Fruit fly (Drosophila melanogaster) whole organism, prepupa: ENCODE measurements around the gene CG4666.
A peak's percentile ranks its signal among the peaks of the same experiment; 100 is the strongest.

Experiments
- Blimp-1 ChIP-seq: fragments of 200-800 bp; sonication (Bioruptor generic); optimal IDR thresholded peaks from 3 replicates; lab custom pipeline; 2017; ENCODE audit warnings: missing biosample characterization, missing genetic modification characterization, mild to moderate bottlenecking, moderate library complexity, missing genetic modification reagents
- CG10631 ChIP-seq: fragments of 200-800 bp; sonication (Bioruptor generic); optimal IDR thresholded peaks from 2 replicates; lab custom pipeline; 2016; ENCODE audit warnings: missing biosample characterization, missing genetic modification characterization
- CG10669 ChIP-seq: fragments of 200-800 bp; sonication (Bioruptor generic); optimal IDR thresholded peaks from 3 replicates; lab custom pipeline; 2018; ENCODE audit warnings: missing biosample characterization, mild to moderate bottlenecking, missing genetic modification characterization, moderate library complexity
- CG11294 ChIP-seq: fragments of 200-800 bp; sonication (Bioruptor generic); IDR thresholded peaks from 2 replicates; pipeline ENCODE4 v1.3.6; 2022; ENCODE audit warnings: missing biosample characterization, missing genetic modification characterization
- CG11902 ChIP-seq: fragments of 200-800 bp; sonication (Bioruptor generic); optimal IDR thresholded peaks from 3 replicates; lab custom pipeline; 2016; ENCODE audit warnings: missing biosample characterization, missing genetic modification characterization
- CG15336 ChIP-seq: fragments of 200-800 bp; sonication (Bioruptor generic); IDR thresholded peaks from 2 replicates; pipeline ENCODE4 v1.3.6; 2022; ENCODE audit warnings: missing biosample characterization, missing genetic modification characterization
- CG3032 ChIP-seq: fragments of 200-800 bp; optimal IDR thresholded peaks from 2 replicates; lab custom pipeline; 2019; ENCODE audit warnings: missing biosample characterization, mild to moderate bottlenecking, missing genetic modification characterization, moderate library complexity
- CG31627 ChIP-seq: fragments of 200-800 bp; sonication (Bioruptor generic); optimal IDR thresholded peaks from 3 replicates; lab custom pipeline; 2016; ENCODE audit warnings: missing biosample characterization, missing genetic modification characterization
- CG32006 ChIP-seq: fragments of 200-800 bp; sonication (Bioruptor generic); optimal IDR thresholded peaks from 3 replicates; lab custom pipeline; 2017; ENCODE audit warnings: missing biosample characterization, mild to moderate bottlenecking, missing genetic modification characterization
- CG3919 ChIP-seq: fragments of 200-800 bp; sonication (Bioruptor generic); optimal IDR thresholded peaks from 3 replicates; lab custom pipeline; 2016; ENCODE audit warnings: missing biosample characterization, missing genetic modification characterization
- CG4318 ChIP-seq: fragments of 200-800 bp; sonication (Bioruptor generic); optimal IDR thresholded peaks from 3 replicates; lab custom pipeline; 2017; ENCODE audit warnings: missing biosample characterization, mild to moderate bottlenecking, missing genetic modification characterization
- CG6163 ChIP-seq: fragments of 200-800 bp; sonication (Bioruptor generic); IDR thresholded peaks from 3 replicates; pipeline ENCODE4 v1.3.6; 2022; ENCODE audit warnings: missing biosample characterization, missing genetic modification characterization
- CG6276 ChIP-seq: fragments of 200-800 bp; sonication (Bioruptor generic); optimal IDR thresholded peaks from 2 replicates; lab custom pipeline; 2017; ENCODE audit warnings: missing biosample characterization, mild to moderate bottlenecking, missing genetic modification characterization
- CG6808 ChIP-seq: fragments of 200-800 bp; sonication (Bioruptor generic); optimal IDR thresholded peaks from 3 replicates; lab custom pipeline; 2017; ENCODE audit warnings: missing biosample characterization, missing genetic modification characterization, mild to moderate bottlenecking, moderate library complexity, missing genetic modification reagents
- CG7368 ChIP-seq: fragments of 200-800 bp; sonication (Bioruptor generic); optimal IDR thresholded peaks from 3 replicates; lab custom pipeline; 2016; ENCODE audit warnings: missing biosample characterization, missing genetic modification characterization
- CG8119 ChIP-seq: fragments of 200-800 bp; sonication (Bioruptor generic); IDR thresholded peaks from 3 replicates; pipeline ENCODE4 v1.3.6; 2022; ENCODE audit warnings: missing biosample characterization, missing genetic modification characterization
- CG8632 ChIP-seq: fragments of 200-800 bp; sonication (Bioruptor generic); optimal IDR thresholded peaks from 3 replicates; lab custom pipeline; 2016; ENCODE audit warnings: missing biosample characterization, missing genetic modification characterization
- Eip75B ChIP-seq: fragments of 200-800 bp; sonication (Bioruptor generic); optimal IDR thresholded peaks from 3 replicates; lab custom pipeline; 2016; ENCODE audit warnings: missing biosample characterization, missing genetic modification characterization
- Eip78C ChIP-seq: fragments of 200-800 bp; sonication (Bioruptor generic); peaks from one replicate; lab custom pipeline; 2016; ENCODE audit warnings: missing biosample characterization, missing genetic modification characterization
- Ets21C ChIP-seq: fragments of 200-800 bp; sonication (Bioruptor generic); optimal IDR thresholded peaks from 3 replicates; lab custom pipeline; 2016; ENCODE audit warnings: missing biosample characterization, missing genetic modification characterization
- Ets96B ChIP-seq: fragments of 200-800 bp; optimal IDR thresholded peaks from 2 replicates; lab custom pipeline; 2019; ENCODE audit warnings: missing biosample characterization, mild to moderate bottlenecking, missing genetic modification characterization, moderate library complexity
- Gug ChIP-seq: fragments of 200-800 bp; sonication (Bioruptor generic); IDR thresholded peaks from 2 replicates; pipeline ENCODE4 v1.3.6; 2022; ENCODE audit warnings: missing biosample characterization, missing genetic modification characterization
- Hr38 ChIP-seq: sonication (Bioruptor generic); optimal IDR thresholded peaks from 2 replicates; lab custom pipeline; 2016; ENCODE audit warnings: missing biosample characterization, missing genetic modification characterization
- Hr4 ChIP-seq: fragments of 200-800 bp; sonication (Bioruptor generic); optimal IDR thresholded peaks from 3 replicates; lab custom pipeline; 2016; ENCODE audit warnings: missing biosample characterization, missing genetic modification characterization
- Lpt ChIP-seq: fragments of 200-800 bp; sonication (Bioruptor generic); optimal IDR thresholded peaks from 3 replicates; lab custom pipeline; 2016; ENCODE audit warnings: missing biosample characterization, missing genetic modification characterization
- OdsH ChIP-seq: fragments of 200-800 bp; sonication (Bioruptor generic); optimal IDR thresholded peaks from 3 replicates; lab custom pipeline; 2016; ENCODE audit warnings: missing biosample characterization, missing genetic modification characterization
- Sox102F ChIP-seq: fragments of 200-800 bp; sonication (Bioruptor generic); optimal IDR thresholded peaks from 2 replicates; lab custom pipeline; 2016; ENCODE audit warnings: missing biosample characterization, mild to moderate bottlenecking, missing genetic modification characterization
- Sox14 ChIP-seq: fragments of 200-800 bp; sonication (Bioruptor generic); optimal IDR thresholded peaks from 3 replicates; lab custom pipeline; 2016; ENCODE audit warnings: missing biosample characterization, missing genetic modification characterization
- achi ChIP-seq: fragments of 200-800 bp; sonication (Bioruptor generic); optimal IDR thresholded peaks from 3 replicates; lab custom pipeline; 2016; ENCODE audit warnings: missing biosample characterization, missing genetic modification characterization
- acj6 ChIP-seq: fragments of 200-800 bp; sonication (Bioruptor generic); optimal IDR thresholded peaks from 3 replicates; lab custom pipeline; 2016; ENCODE audit warnings: missing biosample characterization, missing genetic modification characterization
- cyc ChIP-seq: fragments of 200-800 bp; sonication (Bioruptor generic); optimal IDR thresholded peaks from 3 replicates; lab custom pipeline; 2016; ENCODE audit warnings: missing biosample characterization, missing genetic modification characterization
- eg ChIP-seq: fragments of 200-800 bp; sonication (Bioruptor generic); IDR thresholded peaks from 3 replicates; pipeline ENCODE4 v1.3.6; 2022; ENCODE audit warnings: missing biosample characterization, missing genetic modification characterization
- fd59A ChIP-seq: fragments of 200-800 bp; sonication (Bioruptor generic); optimal IDR thresholded peaks from 2 replicates; lab custom pipeline; 2017; ENCODE audit warnings: missing biosample characterization, mild to moderate bottlenecking, missing genetic modification characterization, missing genetic modification reagents
- fd85E ChIP-seq: fragments of 200-800 bp; sonication (Bioruptor generic); optimal IDR thresholded peaks from 3 replicates; lab custom pipeline; 2016; ENCODE audit warnings: missing biosample characterization, missing genetic modification characterization
- lz ChIP-seq: fragments of 200-800 bp; sonication (Bioruptor generic); optimal IDR thresholded peaks from 3 replicates; lab custom pipeline; 2016; ENCODE audit warnings: missing biosample characterization, missing genetic modification characterization
- net ChIP-seq: fragments of 200-800 bp; sonication (Bioruptor generic); optimal IDR thresholded peaks from 3 replicates; lab custom pipeline; 2016; ENCODE audit warnings: missing biosample characterization, missing genetic modification characterization
- pdm3 ChIP-seq: fragments of 200-800 bp; sonication (Bioruptor generic); optimal IDR thresholded peaks from 3 replicates; lab custom pipeline; 2016; ENCODE audit warnings: missing biosample characterization, missing genetic modification characterization
- salr ChIP-seq, 2 experiments: fragments of 200-800 bp; sonication (Bioruptor generic); optimal IDR thresholded peaks; 3 replicates each; lab custom pipeline; 2016 to 2018; ENCODE audit warnings: missing biosample characterization in 2 of 2, missing genetic modification characterization in 2 of 2, mild to moderate bottlenecking in 1 of 2
- spab ChIP-seq: fragments of 200-800 bp; sonication (Bioruptor generic); optimal IDR thresholded peaks from 2 replicates; lab custom pipeline; 2017; ENCODE audit warnings: missing biosample characterization, mild to moderate bottlenecking, missing genetic modification characterization, missing genetic modification reagents
- svp ChIP-seq: fragments of 200-800 bp; sonication (Bioruptor generic); peaks from one replicate; lab custom pipeline; 2016; ENCODE audit warnings: missing biosample characterization, missing genetic modification characterization
- topi ChIP-seq: fragments of 200-800 bp; sonication (Bioruptor generic); optimal IDR thresholded peaks from 3 replicates; lab custom pipeline; 2016; ENCODE audit warnings: missing biosample characterization, missing genetic modification characterization

The CG4666 gene

dm6 chrX:6054031-6054430, 23.6 kb downstream of the CG4666 start (continued):
- TF ChIP-seq spab (no peak), CG31627 (GFP tag; lab: Kevin White, UChicago) (no peak)

dm6 chrX:6052855-6053254, 24.7 kb downstream of the CG4666 start:
- TF ChIP-seq Lpt (GFP tag; lab: Kevin White, UChicago) (peak; percentile 25), lz (GFP tag; lab: Kevin White, UChicago) (no peak), acj6 (peak; percentile 25), Sox14 (no peak), pdm3 (peak; percentile 9), svp (GFP tag; lab: Kevin White, UChicago) (no peak), CG6808 (GFP tag; lab: Kevin White, UChicago) (peak; percentile 2), eg (peak; percentile 37; the same call in 2 of the 3 replicates), spab (no peak), Sox102F (GFP tag; lab: Kevin White, UChicago) (no peak), fd59A (GFP tag; lab: Kevin White, UChicago) (no peak), CG8632 (GFP tag; lab: Kevin White, UChicago) (no peak), salr (GFP tag; optimal IDR thresholded peaks at IDR 0.05; lab: Kevin White, UChicago) (peak in 1 of 2 experiments; percentile 28), CG10669 (GFP tag; lab: Kevin White, UChicago) (no peak), CG6276 (GFP tag; lab: Kevin White, UChicago) (peak; percentile 61), Gug (peak; percentile 35; the same call in 1 of the 2 replicates), CG15336 (GFP tag; lab: Robert Waterston, UW) (peak; percentile 66), CG4318 (GFP tag; lab: Kevin White, UChicago) (peak; percentile 18), CG6163 (0 out of 3 replicates have a peak, but pooled peaks have one; percentile 23), CG8119 (GFP tag; lab: Robert Waterston, UW) (peak; percentile 76; the same call in 2 of the 3 replicates), Blimp-1 (no peak), achi (no peak), CG7368 (no peak), CG11294 (GFP tag; lab: Robert Waterston, UW) (no peak), Ets21C (no peak), net (peak; percentile 38), CG32006 (GFP tag; lab: Kevin White, UChicago) (peak; percentile 71), cyc (GFP tag; lab: Kevin White, UChicago) (no peak), fd85E (GFP tag; lab: Kevin White, UChicago) (no peak), Eip75B (GFP tag; lab: Kevin White, UChicago) (no peak), Ets96B (tag; lab: Kevin White, UChicago) (no peak), Eip78C (peak; percentile 19), Hr4 (GFP tag; lab: Kevin White, UChicago) (peak; percentile 63), CG11902 (no peak), OdsH (GFP tag; lab: Kevin White, UChicago) (peak; percentile 11), CG3919 (GFP tag; lab: Kevin White, UChicago) (no peak), CG10631 (no peak), Hr38 (GFP tag; lab: Kevin White, UChicago) (no peak), CG3032 (tag; lab: Kevin White, UChicago) (no peak)

dm6 chrX:6050935-6051656, 26.5 kb downstream of the CG4666 start:
- TF ChIP-seq eg = peak; percentile 53; the same call in 2 of the 3 replicates
- TF ChIP-seq topi (GFP tag; lab: Kevin White, UChicago) = no peak
- peak; percentile 66; the same call in 1 of the 2 replicates for TF ChIP-seq CG15336 (GFP tag; lab: Robert Waterston, UW)
- TF ChIP-seq Sox14 = no peak
- TF ChIP-seq OdsH (GFP tag; lab: Kevin White, UChicago) = peak; percentile 4
- peak; percentile 37 for TF ChIP-seq CG32006 (GFP tag; lab: Kevin White, UChicago)
- TF ChIP-seq CG6163 = no peak
- peak; percentile 0 for TF ChIP-seq Ets96B (tag; lab: Kevin White, UChicago)
- no peak for TF ChIP-seq CG3919 (GFP tag; lab: Kevin White, UChicago)
- TF ChIP-seq pdm3 = peak; percentile 9
- TF ChIP-seq svp (GFP tag; lab: Kevin White, UChicago) = peak; percentile 1
